Fruit fly (Drosophila melanogaster): ENCODE results near the gene CG17721.

The CG17721 gene

DNA sequence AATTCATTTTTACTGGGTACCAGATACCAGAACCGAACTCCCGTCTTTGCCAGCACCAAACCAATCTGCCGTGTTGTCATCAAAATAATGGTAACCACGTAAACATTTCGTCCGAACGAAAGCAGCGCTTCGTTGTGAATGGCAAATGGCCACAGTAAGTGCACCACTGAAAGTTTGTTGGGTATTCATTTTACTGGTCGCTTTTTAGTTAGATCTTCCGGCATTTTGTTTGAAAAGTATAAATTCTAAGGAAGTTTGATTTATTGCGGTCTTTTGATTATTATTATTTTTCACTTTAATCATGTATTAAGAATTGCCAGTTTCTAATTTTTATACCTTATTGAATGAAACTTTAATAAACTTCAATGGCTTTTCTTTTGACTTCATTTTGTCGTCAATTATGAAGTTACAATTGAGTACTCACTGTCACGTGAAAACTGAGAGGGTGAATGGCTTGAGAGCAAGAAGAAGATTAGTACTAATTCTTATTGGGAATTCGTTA, 20.4 kb upstream of the CG17721 start, which contains the start of gene ZnT86D (continued):
- no peak for TF ChIP-seq CG31388 (GFP tag; optimal IDR thresholded peaks at IDR 0.05)
- no peak for TF ChIP-seq CG43689 (GFP tag; IDR thresholded peaks at IDR 0.05)
- peak; percentile 53 for TF ChIP-seq jumu (GFP tag; optimal IDR thresholded peaks at IDR 0.05)
- TF ChIP-seq HmgZ (tag; optimal IDR thresholded peaks at IDR 0.05): peak; percentile 74
- peak; percentile 77 for TF ChIP-seq CG4820 (GFP tag; optimal IDR thresholded peaks at IDR 0.05)
- TF ChIP-seq CG12659 (GFP tag; optimal IDR thresholded peaks at IDR 0.05): peak; percentile 84
- peak; percentile 59 for TF ChIP-seq ind (GFP tag; optimal IDR thresholded peaks at IDR 0.05)
- peak; percentile 42 for TF ChIP-seq Mad (GFP tag; optimal IDR thresholded peaks at IDR 0.05)
- TF ChIP-seq CG13775 (GFP tag; optimal IDR thresholded peaks at IDR 0.05): peak; percentile 68
- peak; percentile 67 for TF ChIP-seq nmo (GFP tag; optimal IDR thresholded peaks at IDR 0.05)
- TF ChIP-seq ro (GFP tag; IDR thresholded peaks at IDR 0.05): no peak
- TF ChIP-seq CG16779 (GFP tag; IDR thresholded peaks at IDR 0.05): no peak
- peak; percentile 39 for TF ChIP-seq CG10654 (GFP tag; optimal IDR thresholded peaks at IDR 0.05)
- peak; percentile 57 for TF ChIP-seq schlank (tag; optimal IDR thresholded peaks at IDR 0.05)
- TF ChIP-seq Fer1 (GFP tag; optimal IDR thresholded peaks at IDR 0.05): peak; percentile 67
- peak; percentile 75 for TF ChIP-seq CHES-1-like (GFP tag; optimal IDR thresholded peaks at IDR 0.05)
- TF ChIP-seq Gug (GFP tag; IDR thresholded peaks at IDR 0.05): peak; percentile 50; the same call in 2 of the 4 replicates
- TF ChIP-seq ewg (GFP tag; optimal IDR thresholded peaks at IDR 0.05): peak; percentile 10
- TF ChIP-seq emc (GFP tag; optimal IDR thresholded peaks at IDR 0.05): peak; percentile 59
- TF ChIP-seq CG17568 (GFP tag; optimal IDR thresholded peaks at IDR 0.05): peak; percentile 58
- peak; percentile 33 for TF ChIP-seq CG8281 (tag; optimal IDR thresholded peaks at IDR 0.05)
- TF ChIP-seq mam (GFP tag; optimal IDR thresholded peaks at IDR 0.05): peak; percentile 60
- no peak for TF ChIP-seq CG6791 (GFP tag; IDR thresholded peaks at IDR 0.05; ENCODE audit: partially characterized antibody)
- TF ChIP-seq CG17385 (GFP tag; optimal IDR thresholded peaks at IDR 0.05): peak; percentile 94
- TF ChIP-seq Chrac-16 (GFP tag; optimal IDR thresholded peaks at IDR 0.05): peak; percentile 33
- peak; percentile 36 for TF ChIP-seq Ssrp (tag; optimal IDR thresholded peaks at IDR 0.05)
- peak; percentile 67 for TF ChIP-seq Abd-B (GFP tag; optimal IDR thresholded peaks at IDR 0.05)
- peak; percentile 98 for TF ChIP-seq row (GFP tag; IDR thresholded peaks at IDR 0.05)
- no peak for TF ChIP-seq CG8765 (GFP tag; IDR thresholded peaks at IDR 0.05)
- TF ChIP-seq cato (GFP tag; optimal IDR thresholded peaks at IDR 0.05; ENCODE audit: borderline replicate concordance): no peak
- peak; percentile 72 for TF ChIP-seq CG31441 (GFP tag; IDR thresholded peaks at IDR 0.05)
- no peak for TF ChIP-seq CG14667 (GFP tag; IDR thresholded peaks at IDR 0.05)
- TF ChIP-seq CG42726 (GFP tag; IDR thresholded peaks at IDR 0.05; ENCODE audit: partially characterized antibody): no peak
- peak; percentile 60; the same call in 1 of the 2 replicates for TF ChIP-seq sob (GFP tag; IDR thresholded peaks at IDR 0.05)
- TF ChIP-seq YL-1 (GFP tag; optimal IDR thresholded peaks at IDR 0.05): peak; percentile 80
- TF ChIP-seq lab (GFP tag; optimal IDR thresholded peaks at IDR 0.05): peak; percentile 71
- TF ChIP-seq exex (tag; optimal IDR thresholded peaks at IDR 0.05): peak; percentile 50
- no peak for TF ChIP-seq ranshi (GFP tag; IDR thresholded peaks at IDR 0.05)
- no peak for TF ChIP-seq CG14860 (GFP tag; IDR thresholded peaks at IDR 0.05; ENCODE audit: partially characterized antibody)
- TF ChIP-seq shn (GFP tag; optimal IDR thresholded peaks at IDR 0.05): peak; percentile 69
- TF ChIP-seq cwo (GFP tag; optimal IDR thresholded peaks at IDR 0.05): peak; percentile 49
- TF ChIP-seq CG8944 (GFP tag; optimal IDR thresholded peaks at IDR 0.05): peak; percentile 4
- TF ChIP-seq unpg (GFP tag; optimal IDR thresholded peaks at IDR 0.05): peak; percentile 58
- peak; percentile 36 for TF ChIP-seq CG5180 (GFP tag; optimal IDR thresholded peaks at IDR 0.05)
- TF ChIP-seq CG9727 (GFP tag; optimal IDR thresholded peaks at IDR 0.05): peak; percentile 55
- peak; percentile 28 for TF ChIP-seq Sin3A (optimal IDR thresholded peaks at IDR 0.05)
- peak in 1 of 2 experiments; percentile 20 for TF ChIP-seq crp (GFP tag; optimal IDR thresholded peaks at IDR 0.05)
- TF ChIP-seq Ada2b (GFP tag; IDR thresholded peaks at IDR 0.05): peak; percentile 36; the same call in 1 of the 2 replicates
- TF ChIP-seq bowl (GFP tag; IDR thresholded peaks at IDR 0.05): no peak
